Worm (Caenorhabditis elegans) whole organism, L3 larva: ENCODE measurements around the gene ZK836.3.

Source experiments
- R02D3.7 ChIP-seq: fragments of 150-350 bp; optimal IDR thresholded peaks from 2 replicates; lab custom pipeline; 2014; ENCODE audit warnings: missing biosample characterization, missing genetic modification characterization
- nhr-11 ChIP-seq: fragments of 150-350 bp; optimal IDR thresholded peaks from 2 replicates; lab custom pipeline; 2014; ENCODE audit warnings: missing biosample characterization, missing genetic modification characterization
- nhr-12 ChIP-seq: fragments of 150-350 bp; optimal IDR thresholded peaks from 2 replicates; lab custom pipeline; 2014; ENCODE audit warnings: missing biosample characterization, missing genetic modification characterization
- nhr-67 ChIP-seq: fragments of 150-350 bp; optimal IDR thresholded peaks from 2 replicates; lab custom pipeline; 2014; ENCODE audit warnings: missing biosample characterization, missing genetic modification characterization
- pha-4 ChIP-seq: fragments of 150-350 bp; optimal IDR thresholded peaks from 2 replicates; lab custom pipeline; 2014; ENCODE audit warnings: missing biosample characterization, missing genetic modification reagents, missing genetic modification characterization
- skn-1 ChIP-seq: fragments of 150-350 bp; optimal IDR thresholded peaks from 2 replicates; lab custom pipeline; 2014; ENCODE audit warnings: missing biosample characterization, missing genetic modification characterization
- ztf-11 ChIP-seq: fragments of 150-350 bp; optimal IDR thresholded peaks from 2 replicates; lab custom pipeline; 2014; ENCODE audit warnings: missing biosample characterization, missing genetic modification characterization

DNA sequence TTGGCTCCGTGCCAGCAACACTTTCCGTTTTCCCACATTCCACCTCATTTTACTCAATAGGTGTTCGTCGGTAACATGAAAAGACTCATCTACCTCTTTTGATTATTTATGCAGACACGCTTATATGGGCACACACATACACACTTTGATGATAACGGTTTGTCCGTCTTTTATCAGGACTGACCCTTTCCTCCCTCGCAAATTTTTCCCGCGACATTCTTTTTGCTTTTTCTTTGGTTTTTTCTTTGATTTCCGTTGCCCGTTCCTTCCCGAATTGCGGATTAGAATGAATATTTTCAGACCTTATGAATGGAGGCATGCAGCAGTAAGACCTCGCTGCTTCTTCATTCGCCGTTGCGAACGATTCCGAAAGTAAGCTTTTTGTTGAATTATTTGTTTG is 17.3 kb upstream of the ZK836.3 start, which contains the start of gene vab-8:
- TF ChIP-seq nhr-11 (no peak), pha-4 (no peak), nhr-67 (tag; lab: Kevin White, UChicago) (no peak), R02D3.7 (tag; lab: Kevin White, UChicago) (no peak), nhr-12 (tag; lab: Kevin White, UChicago) (no peak), skn-1 (tag; lab: Kevin White, UChicago) (no peak), ztf-11 (tag; lab: Kevin White, UChicago) (no peak)
